Worm (Caenorhabditis elegans) whole organism, L2 larva: ENCODE data around the gene EGAP9.3.

ENCODE experiments used
- Y55F3AM.14 ChIP-seq: fragments of 200-800 bp; sonication (Bioruptor generic); optimal IDR thresholded peaks from 2 replicates; lab custom pipeline; 2018; ENCODE audit warnings: mild to moderate bottlenecking, missing genetic modification characterization, missing compliant biosample characterization
- ama-1 ChIP-seq: fragments of 150-350 bp; optimal IDR thresholded peaks from 2 replicates; lab custom pipeline; 2018; ENCODE audit warnings: inconsistent platforms
- elt-1 ChIP-seq: fragments of 150-350 bp; optimal IDR thresholded peaks from 2 replicates; lab custom pipeline; 2014; ENCODE audit warnings: missing biosample characterization, missing genetic modification characterization
- lin-13 ChIP-seq: fragments of 150-350 bp; optimal IDR thresholded peaks from 2 replicates; lab custom pipeline; 2014; ENCODE audit warnings: missing biosample characterization, missing genetic modification reagents, missing genetic modification characterization
- lin-39 ChIP-seq: fragments of 150-350 bp; optimal IDR thresholded peaks from 2 replicates; lab custom pipeline; 2014; ENCODE audit warnings: missing biosample characterization, missing genetic modification reagents, missing genetic modification characterization
- mdl-1 ChIP-seq, 2 experiments: fragments of 150-350 bp in 1 of 2; sonication (generic microtip) in 1 of 2; optimal IDR thresholded peaks; 2 replicates each; lab custom pipeline; 2017; ENCODE audit warnings: missing biosample characterization in 2 of 2, missing genetic modification characterization in 2 of 2
- nhr-12 ChIP-seq: fragments of 150-350 bp; optimal IDR thresholded peaks from 2 replicates; lab custom pipeline; 2014; ENCODE audit warnings: missing biosample characterization, missing genetic modification characterization
- nhr-237 ChIP-seq: fragments of 150-350 bp; optimal IDR thresholded peaks from 2 replicates; lab custom pipeline; 2014; ENCODE audit warnings: missing biosample characterization, missing genetic modification characterization
- peb-1 ChIP-seq: fragments of 150-350 bp; optimal IDR thresholded peaks from 2 replicates; lab custom pipeline; 2014; ENCODE audit warnings: missing biosample characterization, missing genetic modification characterization
- unc-39 ChIP-seq: fragments of 150-350 bp; optimal IDR thresholded peaks from 2 replicates; lab custom pipeline; 2014; ENCODE audit warnings: missing biosample characterization, missing genetic modification characterization
- unc-62 ChIP-seq: fragments of 150-350 bp; optimal IDR thresholded peaks from 2 replicates; lab custom pipeline; 2014; ENCODE audit warnings: missing biosample characterization, missing genetic modification reagents, missing genetic modification characterization
- zag-1 ChIP-seq: fragments of 150-350 bp; optimal IDR thresholded peaks from 2 replicates; lab custom pipeline; 2014; ENCODE audit warnings: missing biosample characterization, missing genetic modification characterization
- ztf-1 ChIP-seq: fragments of 200-800 bp; sonication (Bioruptor generic); conservative IDR thresholded peaks from 2 replicates; pipeline ENCODE4 v1.3.6; 2022; ENCODE audit warnings: missing genetic modification characterization, missing compliant biosample characterization

- TF ChIP-seq zag-1 (no peak), mdl-1 (tag; optimal IDR thresholded peaks at IDR 0.05; lab: Kevin White, UChicago) (no peak), lin-13 (GFP tag; lab: Kevin White, UChicago) (no peak), peb-1 (tag; lab: Kevin White, UChicago) (no peak), nhr-237 (tag; lab: Kevin White, UChicago) (no peak), lin-39 (tag; lab: Kevin White, UChicago) (no peak), nhr-12 (tag; lab: Kevin White, UChicago) (no peak), ama-1 (lab: Kevin White, UChicago) (no peak), ztf-1 (GFP tag; lab: Robert Waterston, UW) (no peak), elt-1 (tag; lab: Kevin White, UChicago) (no peak), unc-62 (GFP tag; lab: Kevin White, UChicago) (no peak), unc-39 (tag; lab: Kevin White, UChicago) (no peak), Y55F3AM.14 (GFP tag; lab: Kevin White, UChicago) (no peak)
These were observed 34.9 kb downstream of the EGAP9.3 start for ce11 chrV:6544999-6545398.
